Fruit fly (Drosophila melanogaster) Kc167 (cell line): ENCODE results near the gene CG4935.

Experiments
- Myc ChIP-seq: fragments of >200 bp; optimal IDR thresholded peaks from 2 replicates; lab custom pipeline; 2017; ENCODE audit warnings: missing external identifiers
- Sin3A ChIP-seq: fragments of >200 bp; optimal IDR thresholded peaks from 2 replicates; lab custom pipeline; 2018; ENCODE audit warnings: missing external identifiers
- h ChIP-seq: fragments of >200 bp; optimal IDR thresholded peaks from 3 replicates; lab custom pipeline; 2018; ENCODE audit warnings: missing external identifiers
- insv ChIP-seq: fragments of >200 bp; optimal IDR thresholded peaks from 3 replicates; lab custom pipeline; 2018; ENCODE audit warnings: missing external identifiers
- psq ChIP-seq: fragments of >200 bp; optimal IDR thresholded peaks from 2 replicates; lab custom pipeline; 2017; ENCODE audit warnings: missing external identifiers
- ttk ChIP-seq: sonication (Bioruptor generic); optimal IDR thresholded peaks from 2 replicates; lab custom pipeline; 2017; ENCODE audit warnings: missing external identifiers

CG4935 gene

dm6 chr2L:16261576-16262217, at the start of gene CG4935, which contains the start of gene twe:
TSS of gene CG4935 (plus strand) at chr2L:16262141.
TSS of gene twe (minus strand) at chr2L:16261877.
- no peak for TF ChIP-seq psq (lab: Kevin White, UChicago)
- no peak for TF ChIP-seq Sin3A
- TF ChIP-seq ttk (lab: Kevin White, UChicago): no peak
- TF ChIP-seq h (lab: Kevin White, UChicago): no peak

- TF ChIP-seq psq (lab: Kevin White, UChicago) (no peak), ttk (lab: Kevin White, UChicago) (no peak), Sin3A (no peak), insv (lab: Kevin White, UChicago) (no peak), Myc (lab: Kevin White, UChicago) (no peak), h (lab: Kevin White, UChicago) (no peak)
These were observed 45.6 kb upstream of the CG4935 start for dm6 chr2L:16216298-16216697.

dm6 chr2L:16223981-16224380, 38.0 kb upstream of the CG4935 start:
- TF ChIP-seq insv (lab: Kevin White, UChicago) (no peak), ttk (lab: Kevin White, UChicago) (no peak), Sin3A (no peak), Myc (lab: Kevin White, UChicago) (no peak), psq (lab: Kevin White, UChicago) (no peak), h (lab: Kevin White, UChicago) (no peak)

dm6 chr2L:16231265-16231664, 30.7 kb upstream of the CG4935 start, which contains the start of gene Ca-Ma2d:
TSS of gene Ca-Ma2d (plus strand) at chr2L:16231475.
- TF ChIP-seq h (lab: Kevin White, UChicago) (no peak), insv (lab: Kevin White, UChicago) (no peak), ttk (lab: Kevin White, UChicago) (no peak), Sin3A (no peak), psq (lab: Kevin White, UChicago) (no peak), Myc (lab: Kevin White, UChicago) (no peak)

- TF ChIP-seq Sin3A (no peak), insv (lab: Kevin White, UChicago) (no peak), h (lab: Kevin White, UChicago) (no peak), ttk (lab: Kevin White, UChicago) (no peak)
These were observed 27.1 kb upstream of the CG4935 start for dm6 chr2L:16234817-16235216.

- TF ChIP-seq h (lab: Kevin White, UChicago) (no peak), psq (lab: Kevin White, UChicago) (no peak), Myc (lab: Kevin White, UChicago) (no peak), ttk (lab: Kevin White, UChicago) (no peak), insv (lab: Kevin White, UChicago) (no peak), Sin3A (no peak)
These were observed 20.3 kb upstream of the CG4935 start, which contains the start of gene CG42818 for dm6 chr2L:16241639-16242038. TSS of gene CG42818 (plus strand) at chr2L:16241939.

- TF ChIP-seq psq (lab: Kevin White, UChicago) (no peak), Sin3A (no peak), h (lab: Kevin White, UChicago) (no peak), insv (lab: Kevin White, UChicago) (no peak), Myc (lab: Kevin White, UChicago) (no peak), ttk (lab: Kevin White, UChicago) (no peak)
These were observed 10.3 kb upstream of the CG4935 start, which contains the start of gene CG46309 for dm6 chr2L:16251598-16252131. TSS of gene CG46309 (minus strand) at chr2L:16251788.

dm6 chr2L:16255232-16256117, 6.5 kb upstream of the CG4935 start:
- no peak for TF ChIP-seq ttk (lab: Kevin White, UChicago)
- no peak for TF ChIP-seq Myc (lab: Kevin White, UChicago)
- no peak for TF ChIP-seq h (lab: Kevin White, UChicago)
- TF ChIP-seq psq (lab: Kevin White, UChicago): no peak
- TF ChIP-seq Sin3A: no peak
- TF ChIP-seq insv (lab: Kevin White, UChicago): no peak

- TF ChIP-seq h (lab: Kevin White, UChicago) (no peak), psq (lab: Kevin White, UChicago) (no peak), ttk (lab: Kevin White, UChicago) (no peak), Sin3A (no peak), insv (lab: Kevin White, UChicago) (no peak), Myc (lab: Kevin White, UChicago) (no peak)
These were observed 5.9 kb upstream of the CG4935 start for dm6 chr2L:16256118-16256435.

- TF ChIP-seq insv (lab: Kevin White, UChicago): no peak
- TF ChIP-seq h (lab: Kevin White, UChicago): no peak
- no peak for TF ChIP-seq ttk (lab: Kevin White, UChicago)
- no peak for TF ChIP-seq Myc (lab: Kevin White, UChicago)
- TF ChIP-seq psq (lab: Kevin White, UChicago): peak; percentile 84
- TF ChIP-seq Sin3A: no peak
These were observed 4.5 kb upstream of the CG4935 start, which contains the start of the genes PRL-1 and EndoGI for dm6 chr2L:16257227-16258071. TSS of gene PRL-1 (minus strand) at chr2L:16257606. TSS of gene EndoGI (plus strand) at chr2L:16257688.
